Fruit fly (Drosophila melanogaster): ENCODE results near the gene Arl8.

DNA sequence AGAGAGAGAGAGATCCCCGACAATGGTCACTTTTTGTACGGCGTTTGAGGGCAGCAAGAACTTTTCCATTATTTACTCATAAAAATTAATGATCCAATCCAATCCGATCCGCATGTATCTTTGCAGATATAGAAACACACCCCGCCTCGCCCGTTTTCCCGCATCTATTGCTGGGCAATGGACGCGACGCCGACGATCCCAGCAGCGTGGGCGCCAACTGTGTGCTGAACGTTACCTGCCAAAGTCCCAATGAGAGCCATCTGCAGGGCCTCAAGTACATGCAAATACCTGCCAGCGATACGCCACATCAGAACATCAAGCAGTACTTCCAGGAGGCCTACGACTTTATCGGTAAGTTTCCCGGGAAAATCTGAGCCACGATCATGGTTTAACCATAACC lies 15.5 kb upstream of the Arl8 start:
- TF ChIP-seq CG8632 (GFP tag; optimal IDR thresholded peaks at IDR 0.05) (no peak), Lpt (GFP tag; optimal IDR thresholded peaks at IDR 0.05) (no peak), CG31627 (GFP tag; optimal IDR thresholded peaks at IDR 0.05) (no peak), CG1621 (tag; optimal IDR thresholded peaks at IDR 0.05) (no peak), fd59A (GFP tag; optimal IDR thresholded peaks at IDR 0.05) (no peak), spab (GFP tag; optimal IDR thresholded peaks at IDR 0.05) (no peak), fkh (GFP tag; optimal IDR thresholded peaks at IDR 0.05) (no peak), Hr39 (GFP tag; optimal IDR thresholded peaks at IDR 0.05) (no peak), Sox14 (GFP tag; optimal IDR thresholded peaks at IDR 0.05) (no peak), eg (GFP tag; IDR thresholded peaks at IDR 0.05) (no peak)
